Worm (Caenorhabditis elegans) whole organism, L4/young adult: ENCODE results near the gene srh-78.

Source experiments
- dao-5 ChIP-seq: sonication (generic microtip); optimal IDR thresholded peaks from 2 replicates; lab custom pipeline; 2016; ENCODE audit warnings: missing genotype, missing genetic modification characterization, moderate library complexity, missing compliant biosample characterization
- him-1 ChIP-seq: sonication (generic microtip); optimal IDR thresholded peaks from 2 replicates; lab custom pipeline; 2016; ENCODE audit warnings: missing genotype, missing genetic modification reagents, missing genetic modification characterization, missing compliant biosample characterization

DNA sequence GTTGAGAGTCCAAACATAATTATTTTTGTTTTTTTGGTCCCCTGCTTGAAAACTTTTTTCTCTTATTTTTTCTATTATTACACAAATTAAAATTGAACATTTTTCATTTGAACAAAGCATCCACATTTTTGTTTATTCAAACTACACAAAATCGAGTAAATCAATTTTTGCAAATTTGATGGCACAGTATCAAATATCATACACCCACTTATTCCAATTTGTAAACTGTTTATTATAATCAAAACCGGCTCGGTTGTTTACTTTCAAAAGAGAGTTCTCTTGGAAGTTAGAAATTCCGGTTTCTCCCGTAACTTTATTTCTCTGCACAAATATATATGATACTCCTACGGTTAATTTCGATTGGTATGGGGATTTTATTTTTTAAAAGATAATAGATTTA, 51.1 kb downstream of the srh-78 start, which contains the start of gene lgc-26:
- TF ChIP-seq him-1 = no peak
- no peak for TF ChIP-seq dao-5 (tag; lab: Kevin White, UChicago)
